Worm (Caenorhabditis elegans) whole organism, L4/young adult: Measurements from ENCODE around the gene hyls-1.

ENCODE experiments used
- W03F9.2 ChIP-seq: fragments of 150-350 bp; optimal IDR thresholded peaks from 2 replicates; lab custom pipeline; 2014; ENCODE audit warnings: missing biosample characterization, missing genetic modification characterization
- dao-5 ChIP-seq: sonication (generic microtip); optimal IDR thresholded peaks from 2 replicates; lab custom pipeline; 2016; ENCODE audit warnings: missing genotype, missing genetic modification characterization, moderate library complexity, missing compliant biosample characterization
- him-1 ChIP-seq: sonication (generic microtip); optimal IDR thresholded peaks from 2 replicates; lab custom pipeline; 2016; ENCODE audit warnings: missing genotype, missing genetic modification reagents, missing genetic modification characterization, missing compliant biosample characterization

DNA sequence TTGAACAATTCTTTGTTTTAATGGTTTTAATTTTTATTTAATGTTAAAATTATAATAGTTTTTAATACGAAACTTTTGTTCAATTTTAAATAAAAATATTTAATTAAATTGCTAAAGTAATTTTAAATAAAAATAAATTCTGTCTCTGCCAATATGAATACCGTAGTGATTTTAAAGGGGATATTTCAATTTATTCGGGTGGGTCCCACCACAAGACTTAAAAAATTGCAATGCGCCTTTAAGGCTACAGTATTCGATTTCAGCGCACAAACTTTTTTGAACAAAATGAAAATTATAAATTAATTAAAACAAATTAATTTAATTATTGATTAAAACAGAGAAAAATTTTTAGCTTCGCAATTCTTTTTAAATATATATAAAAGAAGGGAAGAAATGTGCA lies 38.1 kb upstream of the hyls-1 start:
- no peak for TF ChIP-seq W03F9.2
- no peak for TF ChIP-seq him-1 (tag; lab: Kevin White, UChicago)
- TF ChIP-seq dao-5 (tag; lab: Kevin White, UChicago), result no peak
